Fruit fly (Drosophila melanogaster) S2 (cell line): ENCODE results near the gene CG3534.
A peak's percentile ranks its signal among the peaks of the same experiment; 100 is the strongest.

Experiments used
- CG8478 ChIP-seq: fragments of >200 bp; optimal IDR thresholded peaks from 2 replicates; lab custom pipeline; 2018
- CTCF ChIP-seq, 2 experiments: fragments of >200 bp; optimal IDR thresholded peaks; 2 replicates each; lab custom pipeline; 2018

- TF ChIP-seq CG8478 (lab: Kevin White, UChicago) (no peak), CTCF (optimal IDR thresholded peaks at IDR 0.05; lab: Kevin White, UChicago) (peak in 1 of 2 experiments; percentile 17)
These were observed 44.0 kb downstream of the CG3534 start, which contains the start of the genes CG18213 and Trm7-32 for dm6 chr3R:17039993-17040807.
